Fruit fly (Drosophila melanogaster): Measurements from ENCODE around the gene r-cup.

Gene r-cup

dm6 chrX:21067908-21068307, 42.2 kb upstream of the r-cup start:
- TF ChIP-seq CG32121 (GFP tag; IDR thresholded peaks at IDR 0.05) (peak; percentile 28; the same call in 1 of the 2 replicates), CG15710 (tag; optimal IDR thresholded peaks at IDR 0.05) (peak; percentile 20), CG34367 (tag; optimal IDR thresholded peaks at IDR 0.05) (peak; percentile 14), CG17806 (tag; optimal IDR thresholded peaks at IDR 0.05) (peak; percentile 22), Pif1B (GFP tag; optimal IDR thresholded peaks at IDR 0.05) (peak; percentile 15), EcR (GFP tag; optimal IDR thresholded peaks at IDR 0.05) (no peak), CG4496 (GFP tag; IDR thresholded peaks at IDR 0.05) (peak; percentile 67), CG8159 (tag; optimal IDR thresholded peaks at IDR 0.05) (peak; percentile 58), CG8301 (tag; optimal IDR thresholded peaks at IDR 0.05) (peak; percentile 18), CG9948 (tag; optimal IDR thresholded peaks at IDR 0.05) (peak; percentile 41), Snoo (tag; optimal IDR thresholded peaks at IDR 0.05) (peak; percentile 43), fd96Ca (GFP tag; IDR thresholded peaks at IDR 0.05) (0 out of 3 replicates have a peak, but pooled peaks have one; percentile 24), Pif1A (GFP tag; optimal IDR thresholded peaks at IDR 0.05) (no peak), CG14655 (GFP tag; optimal IDR thresholded peaks at IDR 0.05) (peak; percentile 59), gl (tag; optimal IDR thresholded peaks at IDR 0.05) (no peak), Ets98B (GFP tag; IDR thresholded peaks at IDR 0.05) (peak; percentile 23; the same call in 1 of the 2 replicates)

- peak; percentile 37; the same call in 2 of the 3 replicates for TF ChIP-seq CG4496 (GFP tag; IDR thresholded peaks at IDR 0.05)
- peak; percentile 49 for TF ChIP-seq Ets98B (GFP tag; IDR thresholded peaks at IDR 0.05)
- peak; percentile 43 for TF ChIP-seq CG13204 (GFP tag; optimal IDR thresholded peaks at IDR 0.05)
- peak; percentile 34; the same call in 1 of the 3 replicates for TF ChIP-seq fd96Ca (GFP tag; IDR thresholded peaks at IDR 0.05)
- TF ChIP-seq CG32121 (GFP tag; IDR thresholded peaks at IDR 0.05), result no peak
- peak; percentile 15 for TF ChIP-seq EcR (GFP tag; optimal IDR thresholded peaks at IDR 0.05)
These were observed 41.8 kb upstream of the r-cup start, which contains the start of gene CG32512 for dm6 chrX:21067474-21067873. TSS of gene CG32512 (minus strand) at chrX:21067540.

dm6 chrX:21065775-21066174, 40.1 kb upstream of the r-cup start:
- TF ChIP-seq EcR (GFP tag; optimal IDR thresholded peaks at IDR 0.05) (peak; percentile 16), CG14655 (GFP tag; optimal IDR thresholded peaks at IDR 0.05) (no peak), CG34367 (tag; optimal IDR thresholded peaks at IDR 0.05) (no peak)

- peak; percentile 70 for TF ChIP-seq rn (GFP tag; IDR thresholded peaks at IDR 0.05)
- peak; percentile 95 for TF ChIP-seq Snoo (tag; optimal IDR thresholded peaks at IDR 0.05)
- peak; percentile 68 for TF ChIP-seq CG8301 (tag; optimal IDR thresholded peaks at IDR 0.05)
- peak; percentile 82 for TF ChIP-seq CG12605 (GFP tag; IDR thresholded peaks at IDR 0.05)
- TF ChIP-seq Ets98B (GFP tag; IDR thresholded peaks at IDR 0.05), result peak; percentile 93
- peak; percentile 77 for TF ChIP-seq CG14655 (GFP tag; optimal IDR thresholded peaks at IDR 0.05)
- 0 out of 2 replicates have a peak, but pooled peaks have one; percentile 41 for TF ChIP-seq CG10348 (GFP tag; IDR thresholded peaks at IDR 0.05)
- peak; percentile 77 for TF ChIP-seq CG8159 (tag; optimal IDR thresholded peaks at IDR 0.05)
- peak; percentile 72 for TF ChIP-seq CG9948 (tag; optimal IDR thresholded peaks at IDR 0.05)
- TF ChIP-seq CG13204 (GFP tag; optimal IDR thresholded peaks at IDR 0.05), result peak; percentile 49
- peak; percentile 89 for TF ChIP-seq Pif1A (GFP tag; optimal IDR thresholded peaks at IDR 0.05)
- peak; percentile 92 for TF ChIP-seq Pif1B (GFP tag; optimal IDR thresholded peaks at IDR 0.05)
- peak; percentile 88 for TF ChIP-seq CG32121 (GFP tag; IDR thresholded peaks at IDR 0.05)
- TF ChIP-seq D1 (tag; optimal IDR thresholded peaks at IDR 0.05), result no peak
- peak; percentile 78 for TF ChIP-seq CG17806 (tag; optimal IDR thresholded peaks at IDR 0.05)
- TF ChIP-seq CG4496 (GFP tag; IDR thresholded peaks at IDR 0.05), result peak; percentile 95
- TF ChIP-seq CG34367 (tag; optimal IDR thresholded peaks at IDR 0.05), result peak; percentile 76
- peak; percentile 70 for TF ChIP-seq gl (tag; optimal IDR thresholded peaks at IDR 0.05)
- peak; percentile 84 for TF ChIP-seq CG15710 (tag; optimal IDR thresholded peaks at IDR 0.05)
- TF ChIP-seq EcR (GFP tag; optimal IDR thresholded peaks at IDR 0.05), result no peak
- peak; percentile 93 for TF ChIP-seq fd96Ca (GFP tag; IDR thresholded peaks at IDR 0.05)
These were observed 39.2 kb upstream of the r-cup start for dm6 chrX:21064927-21065326.

- no peak for TF ChIP-seq Ets98B (GFP tag; IDR thresholded peaks at IDR 0.05)
- no peak for TF ChIP-seq CG14655 (GFP tag; optimal IDR thresholded peaks at IDR 0.05)
- TF ChIP-seq Pif1A (GFP tag; optimal IDR thresholded peaks at IDR 0.05), result no peak
- no peak for TF ChIP-seq CG9948 (tag; optimal IDR thresholded peaks at IDR 0.05)
- TF ChIP-seq CG13204 (GFP tag; optimal IDR thresholded peaks at IDR 0.05), result no peak
- TF ChIP-seq CG34367 (tag; optimal IDR thresholded peaks at IDR 0.05), result no peak
- TF ChIP-seq gl (tag; optimal IDR thresholded peaks at IDR 0.05), result no peak
- TF ChIP-seq fd96Ca (GFP tag; IDR thresholded peaks at IDR 0.05), result no peak
- no peak for TF ChIP-seq CG4496 (GFP tag; IDR thresholded peaks at IDR 0.05)
- TF ChIP-seq CG10348 (GFP tag; IDR thresholded peaks at IDR 0.05), result no peak
These were observed 34.9 kb upstream of the r-cup start for dm6 chrX:21060579-21060978.

- TF ChIP-seq CG15710 (tag; optimal IDR thresholded peaks at IDR 0.05) (peak; percentile 78), CG10348 (GFP tag; IDR thresholded peaks at IDR 0.05) (no peak), Ets98B (GFP tag; IDR thresholded peaks at IDR 0.05) (peak; percentile 71), CG17806 (tag; optimal IDR thresholded peaks at IDR 0.05) (peak; percentile 67), CG34367 (tag; optimal IDR thresholded peaks at IDR 0.05) (peak; percentile 78), CG4496 (GFP tag; IDR thresholded peaks at IDR 0.05) (peak; percentile 82), CG12605 (GFP tag; IDR thresholded peaks at IDR 0.05) (0 out of 2 replicates have a peak, but pooled peaks have one; percentile 33), Snoo (tag; optimal IDR thresholded peaks at IDR 0.05) (peak; percentile 88), Pif1B (GFP tag; optimal IDR thresholded peaks at IDR 0.05) (peak; percentile 85), fd96Ca (GFP tag; IDR thresholded peaks at IDR 0.05) (peak; percentile 83), CG32121 (GFP tag; IDR thresholded peaks at IDR 0.05) (peak; percentile 49; the same call in 1 of the 2 replicates), CG8301 (tag; optimal IDR thresholded peaks at IDR 0.05) (peak; percentile 80), CG14655 (GFP tag; optimal IDR thresholded peaks at IDR 0.05) (peak; percentile 80), CG8159 (tag; optimal IDR thresholded peaks at IDR 0.05) (peak; percentile 73), rn (GFP tag; IDR thresholded peaks at IDR 0.05) (no peak), D1 (tag; optimal IDR thresholded peaks at IDR 0.05) (peak; percentile 23), Pif1A (GFP tag; optimal IDR thresholded peaks at IDR 0.05) (peak; percentile 78), gl (tag; optimal IDR thresholded peaks at IDR 0.05) (peak; percentile 34), CG13204 (GFP tag; optimal IDR thresholded peaks at IDR 0.05) (peak; percentile 60), CG9948 (tag; optimal IDR thresholded peaks at IDR 0.05) (peak; percentile 74), EcR (GFP tag; optimal IDR thresholded peaks at IDR 0.05) (peak; percentile 61)
These were observed 33.3 kb upstream of the r-cup start for dm6 chrX:21058991-21059390.

All from whole organism, pupa.